Fruit fly (Drosophila melanogaster) whole organism, embryonic: Measurements from ENCODE around the gene mthl12.

Experiments
- Abd-B ChIP-seq: fragments of 200-800 bp; sonication (Bioruptor generic); optimal IDR thresholded peaks from 2 replicates; lab custom pipeline; 2018; ENCODE audit warnings: missing biosample characterization, mild to moderate bottlenecking, missing genetic modification characterization, moderate library complexity
- BEAF-32 ChIP-seq: fragments of 200-800 bp; sonication (Bioruptor generic); optimal IDR thresholded peaks from 3 replicates; lab custom pipeline; 2017; ENCODE audit warnings: missing biosample characterization, missing genetic modification characterization, mild to moderate bottlenecking, moderate library complexity, missing genetic modification reagents
- CG11247 ChIP-seq: fragments of 200-800 bp; sonication (Bioruptor generic); IDR thresholded peaks from 2 replicates; pipeline ENCODE4 v1.3.6; 2022; ENCODE audit warnings: missing biosample characterization, missing genetic modification characterization
- CG11398 ChIP-seq: fragments of 200-800 bp; sonication (Bioruptor generic); optimal IDR thresholded peaks from 2 replicates; lab custom pipeline; 2016; ENCODE audit warnings: missing biosample characterization, missing genetic modification characterization
- CG12942 ChIP-seq: fragments of 200-800 bp; sonication (Bioruptor generic); optimal IDR thresholded peaks from 3 replicates; lab custom pipeline; 2016; ENCODE audit warnings: missing biosample characterization, missing genetic modification characterization
- CG15073 ChIP-seq: fragments of 200-800 bp; sonication (Bioruptor generic); optimal IDR thresholded peaks from 2 replicates; lab custom pipeline; 2016; ENCODE audit warnings: missing biosample characterization, missing genetic modification characterization
- CG1529 ChIP-seq: fragments of 200-800 bp; sonication (Bioruptor generic); optimal IDR thresholded peaks from 3 replicates; lab custom pipeline; 2018; ENCODE audit warnings: missing biosample characterization, missing genetic modification characterization
- CG16779 ChIP-seq: fragments of 200-800 bp; sonication (Bioruptor generic); IDR thresholded peaks from 2 replicates; pipeline ENCODE4 v1.3.6; 2022; ENCODE audit warnings: missing biosample characterization, missing genetic modification characterization
- CG16815 ChIP-seq: fragments of 200-800 bp; sonication (Bioruptor generic); optimal IDR thresholded peaks from 3 replicates; lab custom pipeline; 2017; ENCODE audit warnings: missing biosample characterization, mild to moderate bottlenecking, missing genetic modification characterization
- CG16863 ChIP-seq: fragments of 200-800 bp; sonication (Bioruptor generic); optimal IDR thresholded peaks from 3 replicates; lab custom pipeline; 2016; ENCODE audit warnings: missing biosample characterization, missing genetic modification characterization
- CG17612 ChIP-seq: fragments of 200-800 bp; sonication (Bioruptor generic); IDR thresholded peaks from 2 replicates; pipeline ENCODE4 v1.3.6; 2022; ENCODE audit warnings: missing biosample characterization, missing genetic modification characterization
- CG2889 ChIP-seq: fragments of 200-800 bp; sonication (Bioruptor generic); IDR thresholded peaks from 3 replicates; pipeline ENCODE4 v1.3.6; 2022; ENCODE audit warnings: missing biosample characterization, missing genetic modification characterization
- CG31441 ChIP-seq: fragments of 200-800 bp; sonication (Bioruptor generic); IDR thresholded peaks from 2 replicates; pipeline ENCODE4 v1.3.6; 2022; ENCODE audit warnings: missing biosample characterization, missing genetic modification characterization
- CG3163 ChIP-seq: fragments of 200-800 bp; sonication (Bioruptor generic); optimal IDR thresholded peaks from 3 replicates; lab custom pipeline; 2016; ENCODE audit warnings: missing biosample characterization, missing genetic modification characterization
- CG34376 ChIP-seq: fragments of 200-800 bp; sonication (Bioruptor generic); optimal IDR thresholded peaks from 2 replicates; lab custom pipeline; 2018; ENCODE audit warnings: missing biosample characterization, mild to moderate bottlenecking, missing genetic modification characterization
- CG6654 ChIP-seq: fragments of 200-800 bp; sonication (Bioruptor generic); optimal IDR thresholded peaks from 2 replicates; lab custom pipeline; 2017; ENCODE audit warnings: missing biosample characterization, mild to moderate bottlenecking, missing genetic modification characterization
- CG6689 ChIP-seq: fragments of 200-800 bp; sonication (Bioruptor generic); IDR thresholded peaks from 2 replicates; pipeline ENCODE4 v1.3.6; 2022; ENCODE audit warnings: missing biosample characterization, missing genetic modification characterization
- CG7271 ChIP-seq: fragments of 200-800 bp; sonication (Bioruptor generic); optimal IDR thresholded peaks from 2 replicates; lab custom pipeline; 2018; ENCODE audit warnings: missing biosample characterization, mild to moderate bottlenecking, missing genetic modification characterization, moderate library complexity
- CG7963 ChIP-seq: fragments of 200-800 bp; sonication (Bioruptor generic); IDR thresholded peaks from 3 replicates; pipeline ENCODE4 v1.3.6; 2022; ENCODE audit warnings: missing biosample characterization, missing genetic modification characterization; ENCODE audit not compliant: partially characterized antibody
- CG8359 ChIP-seq: fragments of 200-800 bp; sonication (Bioruptor generic); optimal IDR thresholded peaks from 2 replicates; lab custom pipeline; 2017; ENCODE audit warnings: missing biosample characterization, mild to moderate bottlenecking, missing genetic modification characterization, borderline replicate concordance
- CG8478 ChIP-seq: fragments of >200 bp; optimal IDR thresholded peaks from 2 replicates; lab custom pipeline; 2018
- Camta ChIP-seq: fragments of 200-800 bp; sonication (Bioruptor generic); optimal IDR thresholded peaks from 2 replicates; lab custom pipeline; 2016; ENCODE audit warnings: missing biosample characterization, missing genetic modification characterization
- Deaf1 ChIP-seq: fragments of 200-800 bp; optimal IDR thresholded peaks from 3 replicates; lab custom pipeline; 2019; ENCODE audit warnings: missing biosample characterization, mild to moderate bottlenecking, missing genetic modification characterization, moderate library complexity
- Dfd ChIP-seq, 2 experiments: fragments of >200 bp; optimal IDR thresholded peaks; 2 replicates each; lab custom pipeline; 2017; ENCODE audit warnings: missing biosample characterization in 2 of 2, missing genetic modification characterization in 2 of 2
- MTF-1 ChIP-seq: fragments of 200-800 bp; sonication (Bioruptor generic); optimal IDR thresholded peaks from 2 replicates; lab custom pipeline; 2018; ENCODE audit warnings: missing biosample characterization, mild to moderate bottlenecking, missing genetic modification characterization, borderline replicate concordance
- NFAT ChIP-seq: fragments of 200-800 bp; sonication (Bioruptor generic); IDR thresholded peaks from 2 replicates; pipeline ENCODE4 v1.3.6; 2022; ENCODE audit warnings: missing biosample characterization, missing genetic modification characterization
- Nf-YB ChIP-seq: fragments of 200-800 bp; sonication (Bioruptor generic); optimal IDR thresholded peaks from 3 replicates; lab custom pipeline; 2019; ENCODE audit warnings: missing biosample characterization, mild to moderate bottlenecking, missing genetic modification characterization, moderate library complexity
- Nf-YC ChIP-seq: fragments of 200-800 bp; optimal IDR thresholded peaks from 3 replicates; lab custom pipeline; 2019; ENCODE audit warnings: missing biosample characterization, mild to moderate bottlenecking, missing genetic modification characterization, moderate library complexity
- Taf1 ChIP-seq: fragments of 200-800 bp; sonication (Bioruptor generic); IDR thresholded peaks from 2 replicates; pipeline ENCODE4 v1.3.6; 2022; ENCODE audit warnings: missing biosample characterization, missing genetic modification characterization
- cg ChIP-seq: fragments of 200-800 bp; sonication (Bioruptor generic); optimal IDR thresholded peaks from 3 replicates; lab custom pipeline; 2019; ENCODE audit warnings: missing biosample characterization, mild to moderate bottlenecking, missing genetic modification characterization, moderate library complexity
- disco-r ChIP-seq: fragments of 200-800 bp; sonication (Bioruptor generic); optimal IDR thresholded peaks from 2 replicates; lab custom pipeline; 2016; ENCODE audit warnings: missing biosample characterization, missing genetic modification characterization
- grau ChIP-seq: fragments of 200-800 bp; optimal IDR thresholded peaks from 3 replicates; lab custom pipeline; 2019; ENCODE audit warnings: missing biosample characterization, mild to moderate bottlenecking, missing genetic modification characterization, moderate library complexity
- hb ChIP-seq: fragments of 200-800 bp; sonication (Bioruptor generic); IDR thresholded peaks from 3 replicates; pipeline ENCODE4 v1.3.6; 2022; ENCODE audit warnings: missing biosample characterization, missing genetic modification characterization; ENCODE audit not compliant: partially characterized antibody
- insv ChIP-seq, 2 experiments: fragments of 200-800 bp; sonication (Bioruptor generic); optimal IDR thresholded peaks; 3 replicates each; lab custom pipeline; 2016 to 2018; ENCODE audit warnings: missing biosample characterization in 2 of 2, missing genetic modification characterization in 2 of 2
- kah ChIP-seq: fragments of 200-800 bp; sonication (Bioruptor generic); optimal IDR thresholded peaks from 2 replicates; lab custom pipeline; 2018; ENCODE audit warnings: missing biosample characterization, mild to moderate bottlenecking, missing genetic modification characterization
- maf-S ChIP-seq: fragments of 200-800 bp; sonication (Bioruptor generic); optimal IDR thresholded peaks from 2 replicates; lab custom pipeline; 2016; ENCODE audit warnings: missing biosample characterization, missing genetic modification characterization
- nerfin-2 ChIP-seq: fragments of 200-800 bp; sonication (Bioruptor generic); IDR thresholded peaks from 2 replicates; pipeline ENCODE4 v1.3.6; 2022; ENCODE audit warnings: missing biosample characterization, missing genetic modification characterization; ENCODE audit not compliant: partially characterized antibody
- p53 ChIP-seq: fragments of 200-800 bp; sonication (Bioruptor generic); optimal IDR thresholded peaks from 2 replicates; lab custom pipeline; 2016; ENCODE audit warnings: missing biosample characterization, missing genetic modification characterization
- prd ChIP-seq, 3 experiments: fragments of >200 bp in 2 of 3; fragments of 200-800 bp in 1 of 3; sonication (Bioruptor generic) in 1 of 3; optimal IDR thresholded peaks in 2 of 3; IDR thresholded peaks in 1 of 3; 2 replicates in 2 of 3; 3 replicates in 1 of 3; pipeline versions ENCODE4 v1.3.6 to Lab custom; 2017 to 2022; ENCODE audit warnings: missing biosample characterization in 1 of 3, missing genetic modification characterization in 1 of 3
- ranshi ChIP-seq: fragments of 200-800 bp; sonication (Bioruptor generic); IDR thresholded peaks from 2 replicates; pipeline ENCODE4 v1.3.6; 2022; ENCODE audit warnings: missing biosample characterization, missing genetic modification characterization
- run ChIP-seq: fragments of 200-800 bp; sonication (Bioruptor generic); optimal IDR thresholded peaks from 3 replicates; lab custom pipeline; 2018; ENCODE audit warnings: missing biosample characterization, mild to moderate bottlenecking, missing genetic modification characterization
- sr ChIP-seq: fragments of 200-800 bp; sonication (Bioruptor generic); IDR thresholded peaks from 3 replicates; pipeline ENCODE4 v1.3.6; 2022; ENCODE audit warnings: missing biosample characterization, missing genetic modification characterization
- tap ChIP-seq: fragments of 200-800 bp; optimal IDR thresholded peaks from 3 replicates; lab custom pipeline; 2019; ENCODE audit warnings: missing biosample characterization, mild to moderate bottlenecking, missing genetic modification characterization, moderate library complexity
- tin ChIP-seq: fragments of 200-800 bp; sonication (Bioruptor generic); optimal IDR thresholded peaks from 3 replicates; lab custom pipeline; 2016; ENCODE audit warnings: missing biosample characterization, missing genetic modification characterization
- wek ChIP-seq: fragments of 200-800 bp; sonication (Bioruptor generic); optimal IDR thresholded peaks from 3 replicates; lab custom pipeline; 2018; ENCODE audit warnings: missing biosample characterization, mild to moderate bottlenecking, missing genetic modification characterization, moderate library complexity

mthl12 gene

DNA sequence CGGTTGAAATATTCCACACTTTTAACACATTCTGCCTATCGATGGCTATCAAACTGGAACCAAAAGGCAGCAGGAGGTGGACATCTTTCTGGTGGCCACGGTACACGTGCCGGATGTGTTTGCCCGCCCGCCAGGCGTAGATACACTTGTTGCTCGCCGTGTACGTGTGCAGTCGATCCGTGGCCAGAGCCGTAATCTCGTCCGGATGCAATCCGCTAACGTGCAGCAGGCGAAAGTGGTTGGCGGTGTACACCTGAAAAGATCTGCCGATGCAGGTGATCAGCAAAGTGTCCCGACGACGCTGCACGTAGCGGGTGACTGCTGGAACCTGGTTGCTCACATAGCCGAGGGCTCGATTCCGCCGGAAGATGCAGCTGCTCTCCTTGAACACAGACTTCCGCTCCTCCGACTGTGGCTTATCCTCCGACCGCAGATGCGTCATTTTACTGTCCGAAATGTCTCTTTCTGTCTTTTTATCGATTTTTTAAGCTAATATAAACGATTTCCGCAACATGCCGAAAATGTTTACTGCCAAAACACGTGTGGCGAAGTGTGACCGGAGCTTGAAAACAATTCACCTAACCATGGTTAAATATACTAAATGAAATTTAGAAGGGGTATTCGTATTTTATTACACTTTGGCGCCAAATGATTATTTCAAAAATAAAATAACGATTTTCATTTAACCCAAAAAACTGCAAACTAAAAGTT is 34.8 kb downstream of the mthl12 start, which contains the start of gene CG9799 (continued):
- TF ChIP-seq ranshi (GFP tag; lab: Robert Waterston, UW): no peak
- peak; percentile 51 for TF ChIP-seq Abd-B (GFP tag; lab: Kevin White, UChicago)
- TF ChIP-seq maf-S: no peak
- no peak for TF ChIP-seq CG12942 (GFP tag; lab: Kevin White, UChicago)
- no peak for TF ChIP-seq CG16815 (GFP tag; lab: Kevin White, UChicago)
- TF ChIP-seq CG2889 (GFP tag; lab: Robert Waterston, UW): 0 out of 3 replicates have a peak, but pooled peaks have one; percentile 14
- TF ChIP-seq MTF-1 (GFP tag; lab: Kevin White, UChicago): no peak
- TF ChIP-seq disco-r (GFP tag; lab: Kevin White, UChicago): no peak
- TF ChIP-seq CG1529: no peak
- TF ChIP-seq CG31441: no peak
- TF ChIP-seq p53 (GFP tag; lab: Kevin White, UChicago): no peak
- TF ChIP-seq nerfin-2 (GFP tag; lab: Robert Waterston, UW): peak; percentile 32; the same call in 1 of the 2 replicates
- TF ChIP-seq Camta (GFP tag; lab: Kevin White, UChicago): no peak
- no peak for TF ChIP-seq tin (GFP tag; lab: Kevin White, UChicago)
- 0 out of 2 replicates have a peak, but pooled peaks have one; percentile 10 for TF ChIP-seq CG17612 (GFP tag; lab: Robert Waterston, UW)
- TF ChIP-seq NFAT (GFP tag; lab: Robert Waterston, UW): no peak
- TF ChIP-seq CG8359 (GFP tag; lab: Kevin White, UChicago): no peak
- peak; percentile 98 for TF ChIP-seq wek (GFP tag; lab: Kevin White, UChicago)
- TF ChIP-seq Taf1 (GFP tag; lab: Robert Waterston, UW): no peak

DNA sequence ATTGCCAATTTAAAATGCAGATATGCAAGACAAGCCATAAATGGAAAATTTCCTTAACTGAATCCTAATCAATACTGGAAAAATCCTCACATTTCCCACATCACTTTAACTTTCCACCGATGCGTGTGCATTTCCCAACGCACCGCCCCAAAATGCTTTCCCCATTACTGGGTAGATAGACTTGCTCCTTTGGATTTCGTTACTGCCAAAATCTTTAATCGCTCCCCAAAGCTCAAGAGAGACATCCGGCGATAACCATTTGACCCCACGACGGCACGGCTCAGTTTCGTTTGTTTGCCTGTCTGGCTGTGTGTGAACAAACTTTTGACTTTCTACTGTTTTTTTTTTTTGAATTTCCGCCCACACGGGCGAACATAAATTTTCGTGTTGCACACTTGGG is 37.0 kb downstream of the mthl12 start:
- TF ChIP-seq CG12942 (GFP tag; lab: Kevin White, UChicago) (no peak), CG15073 (GFP tag; lab: Kevin White, UChicago) (no peak), CG16863 (GFP tag; lab: Kevin White, UChicago) (no peak), CG6654 (GFP tag; lab: Kevin White, UChicago) (no peak), CG11398 (GFP tag; lab: Kevin White, UChicago) (no peak), CG3163 (GFP tag; lab: Kevin White, UChicago) (no peak), tap (tag; lab: Kevin White, UChicago) (no peak), BEAF-32 (GFP tag; lab: Kevin White, UChicago) (no peak), grau (no peak), CG16779 (GFP tag; lab: Robert Waterston, UW) (no peak), insv (GFP tag; optimal IDR thresholded peaks at IDR 0.05; lab: Kevin White, UChicago) (no peak), hb (GFP tag; lab: Robert Waterston, UW) (no peak), kah (no peak)

DNA sequence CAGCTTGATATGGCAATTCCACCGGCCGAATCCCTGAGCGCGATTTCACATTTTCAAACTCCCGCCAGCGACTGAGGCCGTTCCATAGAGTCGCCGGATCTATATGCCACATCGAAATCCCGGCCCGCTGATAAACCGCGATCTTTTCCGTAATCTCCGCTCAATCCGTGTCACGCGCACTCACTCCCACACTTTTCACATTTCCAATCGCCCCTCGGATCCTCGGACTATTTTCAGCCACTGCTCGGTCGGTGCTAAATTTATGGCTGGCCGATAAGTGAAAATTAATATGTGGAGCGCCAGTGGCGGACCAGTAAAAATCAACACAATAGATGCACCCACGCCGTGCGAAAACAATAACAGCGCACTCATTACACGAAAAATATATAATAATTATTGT is 39.5 kb downstream of the mthl12 start:
- TF ChIP-seq CG34376 (GFP tag; lab: Kevin White, UChicago) (peak; percentile 5), maf-S (no peak)

DNA sequence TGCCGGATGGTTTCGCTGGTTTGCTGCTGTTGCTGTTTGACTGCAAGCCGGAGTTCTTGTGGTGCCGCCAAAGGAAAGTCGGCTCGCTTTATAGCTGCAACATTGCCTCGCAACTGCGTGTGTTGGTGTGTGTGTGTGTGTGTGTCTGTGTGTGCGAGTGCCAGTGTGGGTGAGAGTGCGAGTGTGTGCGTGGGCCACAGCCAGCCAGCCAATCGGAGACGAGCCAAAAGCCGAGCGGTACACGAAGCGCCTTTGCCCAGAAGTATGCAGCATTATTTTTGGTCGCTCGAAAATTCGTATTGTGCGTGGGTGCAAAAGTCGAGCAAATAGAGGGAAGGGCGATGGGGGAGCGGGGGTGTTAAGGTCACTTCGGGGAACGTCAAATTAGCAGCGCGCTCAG is 41.7 kb downstream of the mthl12 start, which contains the start of gene CCHa2:
TSS of gene CCHa2 (minus strand) at position 65 of the 400 bp plus-strand sequence.
- TF ChIP-seq CG7271 (no peak), Nf-YB (GFP tag; lab: Kevin White, UChicago) (peak; percentile 81), Dfd (GFP tag; optimal IDR thresholded peaks at IDR 0.05; lab: Kevin White, UChicago) (peak in 1 of 2 experiments; percentile 14), prd (optimal IDR thresholded peaks at IDR 0.05; lab: Kevin White, UChicago) (no peak), prd (GFP tag; IDR thresholded peaks at IDR 0.05; lab: Robert Waterston, UW) (0 out of 3 replicates have a peak, but pooled peaks have one; percentile 14), CG8478 (lab: Kevin White, UChicago) (peak; percentile 36), cg (GFP tag; lab: Kevin White, UChicago) (peak; percentile 27), CG6689 (GFP tag; lab: Robert Waterston, UW) (0 out of 2 replicates have a peak, but pooled peaks have one; percentile 7), CG11247 (GFP tag; lab: Robert Waterston, UW) (peak; percentile 7; the same call in 1 of the 2 replicates), Nf-YC (tag; lab: Kevin White, UChicago) (peak; percentile 90), run (tag; lab: Kevin White, UChicago) (no peak), sr (GFP tag; lab: Robert Waterston, UW) (0 out of 3 replicates have a peak, but pooled peaks have one; percentile 21), CG7963 (GFP tag; lab: Robert Waterston, UW) (no peak), Taf1 (GFP tag; lab: Robert Waterston, UW) (no peak), Deaf1 (tag; lab: Kevin White, UChicago) (peak; percentile 84)
